Fruit fly (Drosophila melanogaster) Kc167 (cell line): ENCODE results near the gene cold.

Source experiments
- Myc ChIP-seq: fragments of >200 bp; optimal IDR thresholded peaks from 2 replicates; lab custom pipeline; 2017; ENCODE audit warnings: missing external identifiers
- Sin3A ChIP-seq: fragments of >200 bp; optimal IDR thresholded peaks from 2 replicates; lab custom pipeline; 2018; ENCODE audit warnings: missing external identifiers
- h ChIP-seq: fragments of >200 bp; optimal IDR thresholded peaks from 3 replicates; lab custom pipeline; 2018; ENCODE audit warnings: missing external identifiers
- insv ChIP-seq: fragments of >200 bp; optimal IDR thresholded peaks from 3 replicates; lab custom pipeline; 2018; ENCODE audit warnings: missing external identifiers
- psq ChIP-seq: fragments of >200 bp; optimal IDR thresholded peaks from 2 replicates; lab custom pipeline; 2017; ENCODE audit warnings: missing external identifiers
- ttk ChIP-seq: sonication (Bioruptor generic); optimal IDR thresholded peaks from 2 replicates; lab custom pipeline; 2017; ENCODE audit warnings: missing external identifiers

cold gene

DNA sequence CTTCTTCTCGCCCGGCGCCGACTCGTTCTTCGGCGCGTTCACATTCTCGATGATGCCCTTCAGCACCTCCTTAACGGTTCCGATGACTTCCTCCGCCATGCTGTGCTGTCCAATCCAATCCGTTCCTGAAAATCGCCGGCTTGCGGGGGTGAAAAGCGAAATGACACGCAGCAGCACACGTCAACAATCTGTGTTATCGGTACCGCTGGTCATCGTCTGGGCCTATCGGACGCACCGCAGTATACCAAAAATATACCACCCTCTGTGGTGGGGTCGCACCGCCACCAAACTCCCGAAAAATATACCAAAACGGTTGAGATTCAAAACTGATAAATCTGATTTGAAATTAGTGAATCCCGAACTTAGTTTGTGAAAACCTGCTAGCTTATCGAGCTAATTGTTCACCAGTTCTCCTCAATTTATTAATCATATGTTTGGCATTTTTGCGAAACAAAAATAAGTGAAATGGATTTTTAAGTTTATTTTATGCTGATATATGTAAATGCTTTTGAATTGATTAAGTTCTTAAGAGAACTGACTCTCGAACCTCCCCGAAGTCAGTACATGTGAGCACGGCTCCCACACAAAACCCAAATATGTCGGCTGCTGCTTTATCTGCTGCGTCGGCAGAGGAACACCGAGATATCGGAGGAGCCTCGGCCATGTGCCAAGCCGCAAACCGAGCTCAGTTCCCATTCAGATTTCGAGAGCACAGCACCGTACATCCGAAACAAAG lies 29.5 kb upstream of the cold start, which contains the start of the genes Spp and nAChRbeta3:
TSS of gene Spp (minus strand) at position 210 of the 736 bp plus-strand sequence.
TSS of gene nAChRbeta3 (plus strand) at position 686 of the 736 bp plus-strand sequence.
- TF ChIP-seq Sin3A: no peak
- TF ChIP-seq Myc (lab: Kevin White, UChicago): no peak
- no peak for TF ChIP-seq insv
- no peak for TF ChIP-seq ttk (lab: Kevin White, UChicago)
- no peak for TF ChIP-seq h (lab: Kevin White, UChicago)
- no peak for TF ChIP-seq psq (lab: Kevin White, UChicago)

DNA sequence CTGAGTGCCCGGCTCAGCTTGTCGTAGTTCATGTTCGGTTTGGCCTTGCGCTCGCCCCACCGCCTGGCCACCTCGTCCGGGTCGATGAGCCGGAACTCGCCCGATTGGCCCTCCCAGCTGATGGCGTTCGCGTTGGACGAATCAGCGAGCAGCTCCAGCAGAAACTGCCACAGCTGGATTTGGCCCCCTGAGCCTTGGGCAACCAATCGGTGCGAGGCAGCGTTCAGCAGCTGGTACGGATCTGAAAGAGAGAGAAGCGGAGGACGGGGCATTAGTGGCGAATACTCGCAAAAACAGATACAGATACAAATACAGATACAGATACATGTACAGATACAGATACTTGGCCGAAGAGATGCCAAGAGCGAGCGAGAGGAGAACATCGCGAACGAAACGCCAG lies 26.1 kb upstream of the cold start:
- TF ChIP-seq Myc (lab: Kevin White, UChicago): no peak
- no peak for TF ChIP-seq ttk (lab: Kevin White, UChicago)
- no peak for TF ChIP-seq psq (lab: Kevin White, UChicago)
- no peak for TF ChIP-seq Sin3A
- TF ChIP-seq h (lab: Kevin White, UChicago): no peak
- no peak for TF ChIP-seq insv

DNA sequence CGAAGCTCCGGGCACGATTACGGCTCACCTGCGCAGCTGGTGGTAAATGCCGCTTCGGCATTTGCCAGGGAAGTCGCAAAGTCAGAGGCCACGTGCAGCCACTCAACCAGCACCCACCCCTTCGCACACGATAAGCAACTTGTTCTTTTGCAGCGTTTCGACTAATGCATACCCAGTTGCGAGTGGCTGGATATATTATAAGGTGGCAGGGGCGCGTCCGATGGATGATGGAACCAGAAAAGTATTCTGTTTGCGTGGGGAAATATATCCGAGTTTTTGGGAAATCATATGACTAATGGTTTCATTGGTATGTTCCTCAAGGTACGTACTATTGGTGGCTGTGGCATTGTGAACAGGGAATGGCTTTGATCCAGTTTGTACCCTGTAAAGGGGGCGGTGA lies 24.5 kb upstream of the cold start:
- TF ChIP-seq Myc (lab: Kevin White, UChicago) (no peak), ttk (lab: Kevin White, UChicago) (no peak), psq (lab: Kevin White, UChicago) (no peak), Sin3A (no peak), insv (no peak), h (lab: Kevin White, UChicago) (no peak)

DNA sequence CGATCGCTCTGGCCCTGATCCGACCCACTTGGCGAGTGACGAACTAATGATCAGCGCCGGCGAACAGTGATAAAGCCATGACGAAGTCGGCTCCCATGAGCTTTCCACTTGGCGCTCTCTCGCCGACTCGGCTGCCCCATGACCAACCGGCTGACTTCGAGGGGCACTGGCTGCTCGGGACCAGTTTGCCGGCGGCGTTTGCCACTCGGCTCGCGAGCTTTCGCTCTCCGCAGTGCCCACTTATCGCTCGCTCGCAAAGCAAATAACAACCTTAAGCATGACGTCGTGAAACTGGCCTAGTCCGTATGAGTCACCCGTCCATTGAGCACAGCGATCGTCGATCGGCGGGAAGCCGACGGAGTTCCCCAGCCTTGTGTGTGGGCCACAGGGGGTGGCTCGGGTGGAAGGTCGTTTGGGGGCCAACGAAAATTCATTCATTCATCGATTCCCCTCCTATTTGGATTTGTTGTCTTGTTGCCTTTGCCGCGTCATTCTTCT lies 21.6 kb upstream of the cold start, which contains the start of gene Ets21C:
TSS of gene Ets21C (minus strand) at position 492 of the 498 bp plus-strand sequence.
- TF ChIP-seq insv (peak; percentile 21), ttk (lab: Kevin White, UChicago) (no peak)

DNA sequence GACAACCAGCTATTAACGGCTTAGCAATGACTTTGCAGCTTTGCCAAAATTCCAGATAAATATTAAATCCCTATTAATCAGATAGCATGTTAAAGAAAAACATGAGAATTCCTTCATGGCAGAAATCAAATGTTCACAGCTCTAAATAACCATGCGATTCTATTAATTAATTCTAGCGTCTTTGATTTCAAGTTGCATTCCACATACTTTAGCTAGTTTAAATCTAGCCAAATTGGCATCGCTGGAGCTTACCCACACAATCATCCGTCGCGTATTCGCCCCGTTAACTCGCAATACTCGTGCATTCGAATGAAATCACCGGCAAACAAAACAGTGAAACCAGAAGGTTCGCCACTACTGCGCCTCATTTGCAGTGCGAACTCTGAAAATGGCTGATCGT lies 14.8 kb upstream of the cold start, which contains the start of gene Tspo:
TSS of gene Tspo (plus strand) at position 302 of the 400 bp plus-strand sequence.
- no peak for TF ChIP-seq Sin3A
- TF ChIP-seq insv: no peak
- TF ChIP-seq psq (lab: Kevin White, UChicago): no peak
- TF ChIP-seq h (lab: Kevin White, UChicago): no peak
- TF ChIP-seq Myc (lab: Kevin White, UChicago): no peak

DNA sequence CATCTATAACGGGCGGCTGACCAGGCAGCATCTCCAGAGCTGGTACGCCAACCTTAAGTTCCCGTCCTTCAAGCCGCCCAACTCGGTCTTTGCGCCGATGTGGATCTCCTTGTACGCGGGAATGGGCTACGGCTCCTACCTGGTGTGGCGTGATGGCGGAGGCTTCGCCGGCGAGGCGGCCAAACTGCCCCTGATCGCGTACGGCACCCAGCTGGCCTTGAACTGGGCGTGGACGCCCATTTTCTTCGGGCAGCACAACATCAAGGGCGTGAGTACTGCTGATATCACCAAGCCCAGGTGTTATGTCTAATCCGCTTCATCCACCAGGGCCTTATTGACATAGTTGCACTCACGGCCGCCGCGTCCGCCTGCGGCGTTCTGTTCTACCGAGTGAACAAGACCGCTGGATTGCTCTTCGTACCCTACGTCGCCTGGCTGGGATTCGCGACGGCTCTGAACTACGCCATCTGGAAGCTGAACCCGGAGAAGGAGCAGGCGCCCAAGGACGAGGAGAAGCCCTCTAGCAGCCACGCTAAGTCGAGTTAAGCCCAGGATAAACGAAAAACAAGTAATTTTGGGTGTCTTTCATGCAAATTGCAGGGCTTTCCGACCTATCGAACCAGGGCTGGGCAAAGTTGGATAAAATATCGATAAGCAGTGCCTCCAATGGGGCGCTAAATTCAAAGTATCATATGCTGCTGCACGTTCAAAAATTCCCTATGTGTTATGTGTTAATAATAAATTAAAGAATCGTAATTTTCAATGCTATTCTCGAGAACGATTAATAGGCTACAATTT lies 14.1 kb upstream of the cold start, which contains the start of gene rempA:
TSS of gene rempA (minus strand) at position 541 of the 798 bp plus-strand sequence.
- TF ChIP-seq ttk (lab: Kevin White, UChicago) (no peak), Sin3A (no peak), Myc (lab: Kevin White, UChicago) (no peak), psq (lab: Kevin White, UChicago) (no peak), h (lab: Kevin White, UChicago) (no peak), insv (no peak)

DNA sequence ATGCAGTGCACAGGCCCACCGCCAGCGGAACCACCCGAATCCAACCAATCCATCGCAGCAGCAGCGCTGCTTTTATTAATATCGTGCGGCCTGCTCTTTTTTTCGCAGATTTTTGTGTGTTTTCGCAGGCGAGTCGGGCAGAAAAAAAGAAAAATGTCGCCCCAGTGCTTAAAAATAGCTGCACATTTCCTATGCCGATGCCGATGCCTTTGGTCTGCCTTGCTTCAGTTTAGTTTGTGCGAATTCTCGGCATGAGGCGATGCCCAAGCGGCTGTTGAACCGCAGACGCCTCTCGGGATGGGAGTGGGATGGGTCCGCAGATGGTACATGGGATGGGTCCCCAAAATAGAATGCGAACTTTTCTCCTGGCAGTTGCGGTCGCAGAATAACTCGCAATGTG lies 10.8 kb upstream of the cold start:
- no peak for TF ChIP-seq psq (lab: Kevin White, UChicago)
- TF ChIP-seq Myc (lab: Kevin White, UChicago): no peak
- TF ChIP-seq Sin3A: no peak
- TF ChIP-seq h (lab: Kevin White, UChicago): no peak
- no peak for TF ChIP-seq insv
- no peak for TF ChIP-seq ttk (lab: Kevin White, UChicago)

DNA sequence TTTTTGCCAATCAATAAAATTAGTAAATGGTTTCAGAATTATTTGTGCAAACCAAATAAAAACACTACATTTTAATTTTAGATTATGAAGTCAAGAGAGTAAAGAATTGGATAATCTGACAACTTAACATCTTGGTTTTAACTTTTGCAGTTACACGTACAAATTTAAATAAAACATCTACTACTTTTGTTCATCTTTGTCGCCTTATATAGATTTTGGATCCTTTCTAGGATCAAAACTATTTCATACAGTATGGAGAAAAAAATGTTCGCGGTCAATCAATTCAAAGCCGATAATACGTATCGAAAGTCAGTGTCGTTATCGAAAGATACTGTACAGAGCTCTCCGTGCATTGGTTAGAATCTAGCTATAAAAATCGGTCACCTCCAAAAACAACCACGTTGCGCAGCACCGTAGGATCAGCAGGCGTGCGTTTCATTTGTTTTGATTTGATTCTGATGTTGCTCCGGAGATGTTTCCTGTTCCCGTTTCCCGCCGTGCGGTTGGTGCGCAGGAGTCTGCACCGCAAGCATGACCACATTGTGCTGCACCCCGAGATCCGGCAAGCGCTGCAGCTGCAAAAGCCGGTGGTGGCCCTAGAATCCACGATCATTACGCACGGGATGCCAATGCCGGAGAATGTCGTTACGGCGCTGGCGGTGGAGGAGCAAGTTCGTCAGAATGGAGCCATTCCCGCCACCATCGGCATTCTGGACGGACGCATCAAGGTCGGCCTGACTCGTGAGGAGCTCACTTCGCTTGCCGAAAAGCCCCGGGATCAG lies 10.1 kb upstream of the cold start, which contains the start of the genes uncNacbeta and CG2794:
TSS of gene uncNacbeta (minus strand) at position 51 of the 782 bp plus-strand sequence.
TSS of gene CG2794 (plus strand) at position 395 of the 782 bp plus-strand sequence.
- TF ChIP-seq Myc (lab: Kevin White, UChicago) (no peak), psq (lab: Kevin White, UChicago) (no peak), Sin3A (no peak), insv (no peak), ttk (lab: Kevin White, UChicago) (no peak), h (lab: Kevin White, UChicago) (no peak)

DNA sequence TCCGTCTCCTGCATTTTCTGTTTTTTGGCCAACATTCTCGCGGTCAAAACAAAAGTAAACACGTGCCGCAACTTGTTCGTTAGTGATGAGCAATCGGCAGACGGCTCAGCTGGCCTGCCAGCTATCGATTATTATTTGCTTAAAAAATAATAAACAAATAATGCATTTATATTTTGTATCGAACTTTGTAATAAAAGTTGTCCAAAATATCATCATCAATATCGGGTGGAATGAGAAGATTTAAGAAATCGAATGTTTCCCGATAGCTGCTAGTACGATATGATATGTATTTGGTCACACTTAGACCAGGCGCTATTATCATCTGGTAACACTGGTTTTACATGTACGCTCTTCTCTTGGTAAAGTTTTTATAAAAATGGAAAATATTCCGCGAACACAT lies 6.1 kb upstream of the cold start, which contains the start of the genes Nle and Sf3b1:
TSS of gene Nle (minus strand) at position 92 of the 400 bp plus-strand sequence.
TSS of gene Sf3b1 (plus strand) at position 311 of the 400 bp plus-strand sequence.
- TF ChIP-seq psq (lab: Kevin White, UChicago) (no peak), Myc (lab: Kevin White, UChicago) (no peak), h (lab: Kevin White, UChicago) (no peak), ttk (lab: Kevin White, UChicago) (no peak), insv (no peak)

DNA sequence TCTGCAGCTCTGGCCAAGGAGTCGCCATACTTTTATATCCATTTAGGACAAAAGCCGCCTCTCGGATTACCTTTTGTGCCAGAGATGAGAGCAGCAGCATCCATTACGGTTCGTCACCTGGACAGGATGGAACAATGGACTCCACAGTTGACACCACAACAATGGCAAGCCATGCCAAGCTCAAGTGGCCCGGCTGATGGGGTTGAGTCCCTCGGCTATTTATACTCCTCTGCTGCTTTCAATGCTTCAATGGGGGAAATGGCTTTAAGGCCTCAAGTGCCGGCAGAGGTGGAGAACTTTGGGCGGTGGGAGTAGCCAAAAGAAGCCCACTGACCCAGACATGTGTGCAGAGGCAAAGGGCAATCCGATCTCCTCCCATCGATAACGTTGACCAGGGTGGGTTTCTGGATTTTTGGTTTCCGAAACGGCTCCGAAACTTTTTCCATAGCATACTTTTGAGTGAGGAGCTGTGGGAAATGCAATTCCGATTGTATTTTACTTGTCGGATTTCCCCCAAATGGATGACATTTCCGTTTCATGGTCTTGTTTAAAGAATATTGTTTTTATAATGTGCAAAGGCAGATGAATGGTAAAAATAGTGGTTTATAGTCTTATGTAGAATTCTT lies 2.6 kb downstream of the cold start, which contains the start of gene Ptth:
TSS of gene Ptth (minus strand) at position 338 of the 626 bp plus-strand sequence.
- TF ChIP-seq insv: no peak
- no peak for TF ChIP-seq ttk (lab: Kevin White, UChicago)
- TF ChIP-seq psq (lab: Kevin White, UChicago): no peak
- no peak for TF ChIP-seq Sin3A
- TF ChIP-seq Myc (lab: Kevin White, UChicago): no peak
- TF ChIP-seq h (lab: Kevin White, UChicago): no peak
